Worm (Caenorhabditis elegans): ENCODE measurements around the gene daf-12.

DNA sequence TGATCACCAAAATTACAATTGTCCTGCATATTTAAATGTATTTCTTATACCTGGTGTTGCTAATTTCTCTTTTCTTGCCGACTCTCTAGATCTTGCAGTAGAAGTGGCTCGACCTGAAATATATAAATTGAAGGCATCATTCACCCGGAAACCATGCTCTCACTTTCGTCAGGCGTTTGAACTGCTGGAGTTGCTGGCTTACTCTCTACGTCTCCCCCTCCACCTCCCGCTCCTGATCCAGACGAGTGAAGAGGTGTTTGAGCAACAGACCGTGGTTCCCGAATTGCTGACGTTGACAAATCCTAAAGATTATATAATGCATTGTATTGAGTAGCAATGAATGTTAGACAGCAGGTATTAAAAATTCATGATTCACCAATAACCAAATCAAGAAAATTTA is 34.5 kb downstream of the daf-12 start:
- TF ChIP-seq ets-4 (tag; optimal IDR thresholded peaks at IDR 0.05) (no peak), ceh-19 (GFP tag; optimal IDR thresholded peaks at IDR 0.05) (no peak), syd-9 (tag; optimal IDR thresholded peaks at IDR 0.05) (no peak), eyg-1 (tag; optimal IDR thresholded peaks at IDR 0.05) (no peak), unc-55 (GFP tag; optimal IDR thresholded peaks at IDR 0.05) (no peak), pqm-1 (tag; optimal IDR thresholded peaks at IDR 0.05) (no peak)

Data from whole organism, late embryonic.